Fruit fly (Drosophila melanogaster): ENCODE results near the gene CG4928.

The CG4928 gene

DNA sequence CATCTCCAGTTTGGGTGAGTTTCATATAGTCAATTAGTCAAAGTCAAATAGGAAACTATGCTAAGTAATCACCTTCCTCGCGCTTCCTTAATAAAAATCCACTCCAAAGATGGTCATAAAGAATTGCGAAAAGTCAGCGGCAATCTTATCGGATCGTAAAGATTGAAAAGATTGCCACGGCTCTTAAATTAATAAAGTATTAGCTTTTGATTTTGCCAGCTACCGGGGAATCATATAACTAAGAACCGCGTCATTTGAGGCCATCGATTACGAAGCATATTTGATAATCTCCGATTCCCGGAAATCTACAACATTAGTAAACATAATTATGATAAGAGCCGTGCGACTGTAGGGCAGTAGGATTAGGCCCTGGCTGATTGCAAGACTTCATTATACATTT is 21.4 kb downstream of the CG4928 start:
- TF ChIP-seq Mio (GFP tag; optimal IDR thresholded peaks at IDR 0.05) (no peak), HLH106 (tag; optimal IDR thresholded peaks at IDR 0.05) (no peak), CrebA (GFP tag; optimal IDR thresholded peaks at IDR 0.05; ENCODE audit: borderline replicate concordance) (no peak), Myc (optimal IDR thresholded peaks at IDR 0.05) (no peak), Dif (GFP tag; optimal IDR thresholded peaks at IDR 0.05; ENCODE audit: partially characterized antibody) (no peak), fru (GFP tag; optimal IDR thresholded peaks at IDR 0.05) (no peak), Rel (GFP tag; optimal IDR thresholded peaks at IDR 0.05) (no peak), Rel (tag; optimal IDR thresholded peaks at IDR 0.05) (no peak), sage (GFP tag; optimal IDR thresholded peaks at IDR 0.05) (no peak), lola (GFP tag; optimal IDR thresholded peaks at IDR 0.05) (no peak), Hnf4 (GFP tag; optimal IDR thresholded peaks at IDR 0.05) (no peak), Dfd (GFP tag; optimal IDR thresholded peaks at IDR 0.05) (no peak), CG32264 (GFP tag; optimal IDR thresholded peaks at IDR 0.05) (no peak), Sp1 (GFP tag; optimal IDR thresholded peaks at IDR 0.05) (no peak), Abd-B (GFP tag; optimal IDR thresholded peaks at IDR 0.05) (no peak), tai (GFP tag; optimal IDR thresholded peaks at IDR 0.05) (no peak), foxo (GFP tag; optimal IDR thresholded peaks at IDR 0.05) (no peak), Vsx2 (GFP tag; optimal IDR thresholded peaks at IDR 0.05; ENCODE audit: partially characterized antibody) (no peak)

DNA sequence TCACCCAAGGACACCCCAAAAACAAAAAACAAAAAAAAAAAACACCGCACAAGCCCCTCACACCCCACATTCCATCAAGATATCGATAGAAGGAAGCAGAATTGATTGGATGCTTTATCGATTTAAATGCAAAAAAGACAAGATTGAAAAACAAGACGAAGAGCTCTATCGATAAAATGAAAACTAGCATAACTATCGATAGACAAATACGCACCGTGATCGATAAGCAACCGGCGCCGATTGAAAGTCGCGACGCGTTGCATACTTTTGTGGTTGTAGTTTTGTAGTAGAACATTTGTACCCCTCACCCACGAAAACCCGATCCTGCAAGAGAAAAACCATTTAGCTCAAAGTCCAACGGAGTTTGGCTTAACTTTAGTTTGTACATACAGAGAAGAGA is 23.7 kb downstream of the CG4928 start:
- TF ChIP-seq GATAd (GFP tag; optimal IDR thresholded peaks at IDR 0.05), result no peak
- no peak for TF ChIP-seq HLH106 (tag; optimal IDR thresholded peaks at IDR 0.05)
- TF ChIP-seq Vsx2 (GFP tag; optimal IDR thresholded peaks at IDR 0.05; ENCODE audit: partially characterized antibody), result no peak
- TF ChIP-seq foxo (GFP tag; optimal IDR thresholded peaks at IDR 0.05), result no peak
- no peak for TF ChIP-seq psq (GFP tag; optimal IDR thresholded peaks at IDR 0.05)
- no peak for TF ChIP-seq h (GFP tag; optimal IDR thresholded peaks at IDR 0.05)
- TF ChIP-seq pan (optimal IDR thresholded peaks at IDR 0.05), result no peak
- no peak for TF ChIP-seq fru (GFP tag; optimal IDR thresholded peaks at IDR 0.05)

DNA sequence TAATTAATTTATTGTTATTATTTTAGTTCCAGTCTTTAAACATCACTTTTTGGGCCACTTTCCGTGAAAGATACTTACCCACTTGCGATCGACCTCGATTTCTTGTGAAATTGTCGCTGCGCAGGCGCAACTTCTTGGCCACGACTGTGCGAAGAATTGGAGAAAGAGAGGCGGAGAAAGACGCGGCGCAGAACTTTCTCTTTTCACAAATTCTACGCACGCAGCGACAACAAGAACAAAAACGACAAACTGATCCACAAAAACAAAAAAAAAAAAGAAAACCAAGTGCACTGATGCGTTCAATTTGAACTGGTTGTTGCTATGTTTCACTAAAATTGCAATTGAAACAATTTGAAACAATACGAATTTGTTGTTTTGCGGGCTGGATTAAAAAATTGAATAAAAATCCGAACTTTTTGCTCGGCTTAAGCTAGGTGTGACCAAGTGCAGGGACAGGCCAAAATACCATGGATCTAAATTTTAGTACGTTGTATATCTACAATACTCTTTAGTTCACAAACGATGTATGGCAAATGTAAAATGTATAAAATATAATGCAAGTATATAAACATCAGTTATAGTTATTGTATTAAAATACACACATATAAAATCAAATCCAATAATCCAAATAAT is 27.6 kb downstream of the CG4928 start, which contains the start of gene wus:
Gene wus, minus strand, starts transcription at position 448 of the 633 bp plus-strand sequence.
- TF ChIP-seq sage (GFP tag; optimal IDR thresholded peaks at IDR 0.05), result no peak
- peak; percentile 14 for TF ChIP-seq psq (GFP tag; optimal IDR thresholded peaks at IDR 0.05)
- TF ChIP-seq Myc (optimal IDR thresholded peaks at IDR 0.05), result peak; percentile 27
- no peak for TF ChIP-seq tai (GFP tag; optimal IDR thresholded peaks at IDR 0.05)
- no peak for TF ChIP-seq Abd-B (GFP tag; optimal IDR thresholded peaks at IDR 0.05)

DNA sequence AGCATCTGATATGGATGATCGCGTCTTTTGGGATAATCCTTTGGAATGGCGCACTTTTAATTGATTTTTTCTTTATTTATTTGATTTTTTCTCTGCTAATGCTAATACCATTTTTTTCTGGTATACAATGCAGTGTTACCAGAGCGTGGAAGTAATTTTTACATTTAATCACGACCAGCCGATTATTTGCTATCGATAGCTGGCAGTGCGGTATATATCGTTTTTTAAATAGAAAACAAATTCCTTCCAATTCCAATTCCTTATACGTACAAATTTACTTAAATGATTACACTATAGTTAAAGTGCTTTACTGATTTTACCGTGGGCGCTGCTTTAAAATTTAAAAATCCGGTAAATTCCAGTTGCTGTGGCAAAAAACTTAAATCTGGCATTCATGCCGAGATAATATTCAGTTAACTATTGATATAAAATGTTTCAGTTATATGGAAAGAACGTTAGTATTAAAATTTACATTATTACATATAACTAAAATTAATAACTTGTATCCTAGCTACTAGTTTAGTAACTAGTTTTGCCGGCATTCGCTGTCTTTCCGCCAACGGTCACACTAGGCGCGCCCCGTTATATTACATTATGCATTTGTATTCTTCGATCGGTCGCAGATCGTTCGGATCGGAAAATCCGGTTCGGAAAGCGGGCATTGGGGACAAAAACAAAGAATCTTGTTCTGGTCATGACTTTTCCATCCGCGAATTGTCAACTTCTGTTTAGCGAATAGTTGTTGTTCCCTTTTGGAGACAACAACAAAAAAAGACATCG is 29.9 kb downstream of the CG4928 start, which contains the start of the genes CG13001 and RhoGAP15B:
Gene CG13001, minus strand, starts transcription at position 137 of the 780 bp plus-strand sequence.
Gene RhoGAP15B, plus strand, starts transcription at position 556 of the 780 bp plus-strand sequence.
- TF ChIP-seq rgr (GFP tag; optimal IDR thresholded peaks at IDR 0.05) (peak; percentile 6), Sp1 (GFP tag; optimal IDR thresholded peaks at IDR 0.05) (peak; percentile 4), foxo (GFP tag; optimal IDR thresholded peaks at IDR 0.05) (peak in 1 of 2 experiments; percentile 3), dmrt93B (GFP tag; optimal IDR thresholded peaks at IDR 0.05) (no peak), Hnf4 (GFP tag; optimal IDR thresholded peaks at IDR 0.05) (no peak), lola (GFP tag; optimal IDR thresholded peaks at IDR 0.05) (no peak), Myc (optimal IDR thresholded peaks at IDR 0.05) (no peak), usp (GFP tag; optimal IDR thresholded peaks at IDR 0.05) (no peak), CG32264 (GFP tag; optimal IDR thresholded peaks at IDR 0.05) (no peak), brk (GFP tag; optimal IDR thresholded peaks at IDR 0.05) (no peak), HLH106 (tag; optimal IDR thresholded peaks at IDR 0.05) (no peak)

DNA sequence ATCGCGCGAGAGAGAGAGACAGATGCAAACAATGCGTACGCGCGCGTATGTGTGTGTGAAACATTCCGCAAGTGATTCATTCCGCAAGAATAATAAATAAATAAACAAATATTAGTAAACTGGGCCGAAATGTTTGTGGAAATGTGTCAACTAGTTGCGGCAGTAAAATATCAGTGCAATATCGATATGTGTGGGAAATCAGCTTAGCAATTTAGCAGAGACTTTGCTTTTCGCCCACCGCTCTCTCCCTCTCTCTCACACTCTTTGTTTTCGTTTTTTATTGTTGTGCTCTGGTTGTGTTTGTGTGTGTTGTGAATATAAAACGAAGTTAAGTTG is 30.5 kb downstream of the CG4928 start:
- no peak for TF ChIP-seq rgr (GFP tag; optimal IDR thresholded peaks at IDR 0.05)
- peak; percentile 20 for TF ChIP-seq Jra (GFP tag; optimal IDR thresholded peaks at IDR 0.05)
- peak; percentile 10 for TF ChIP-seq brk (GFP tag; optimal IDR thresholded peaks at IDR 0.05)
- peak; percentile 35 for TF ChIP-seq h (GFP tag; optimal IDR thresholded peaks at IDR 0.05)

DNA sequence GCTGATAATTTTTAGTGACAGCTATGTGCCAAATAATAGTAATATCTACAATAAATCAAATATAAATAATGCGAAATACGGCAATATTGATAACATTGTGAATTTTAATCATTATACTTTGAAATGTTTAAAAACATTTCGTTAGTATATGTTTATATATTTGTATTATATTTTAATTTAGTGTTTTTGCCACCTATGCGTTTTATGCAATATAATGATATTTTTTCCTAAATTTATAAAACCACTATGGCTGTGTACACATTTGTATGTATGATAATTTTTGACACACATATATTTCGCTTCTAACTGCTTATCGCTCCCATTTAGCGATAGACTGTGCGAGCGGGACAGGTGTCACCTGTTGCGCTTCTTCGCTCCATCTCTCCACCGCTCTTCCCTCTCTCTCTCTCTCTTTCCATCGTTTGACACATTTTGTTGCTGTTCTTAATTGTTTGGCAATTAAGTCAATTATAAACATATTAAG is 31.1 kb downstream of the CG4928 start:
- TF ChIP-seq lola (GFP tag; optimal IDR thresholded peaks at IDR 0.05), result no peak
- TF ChIP-seq N (GFP tag; optimal IDR thresholded peaks at IDR 0.05), result no peak
- no peak for TF ChIP-seq sage (GFP tag; optimal IDR thresholded peaks at IDR 0.05)
- TF ChIP-seq HLH106 (tag; optimal IDR thresholded peaks at IDR 0.05), result peak; percentile 49
- TF ChIP-seq Rel (GFP tag; optimal IDR thresholded peaks at IDR 0.05), result no peak
- TF ChIP-seq Rel (tag; optimal IDR thresholded peaks at IDR 0.05), result no peak
- peak; percentile 45 for TF ChIP-seq rgr (GFP tag; optimal IDR thresholded peaks at IDR 0.05)
- no peak for TF ChIP-seq Dfd (GFP tag; optimal IDR thresholded peaks at IDR 0.05)
- peak; percentile 12 for TF ChIP-seq fru (GFP tag; optimal IDR thresholded peaks at IDR 0.05)
- TF ChIP-seq br (GFP tag; optimal IDR thresholded peaks at IDR 0.05), result no peak
- TF ChIP-seq Hr83 (GFP tag; optimal IDR thresholded peaks at IDR 0.05; ENCODE audit: poor library complexity, severe bottlenecking), result no peak
- TF ChIP-seq tai (GFP tag; optimal IDR thresholded peaks at IDR 0.05), result no peak
- TF ChIP-seq Sp1 (GFP tag; optimal IDR thresholded peaks at IDR 0.05), result peak; percentile 50
- peak in 1 of 2 experiments; percentile 52 for TF ChIP-seq foxo (GFP tag; optimal IDR thresholded peaks at IDR 0.05)
- no peak for TF ChIP-seq CrebA (GFP tag; optimal IDR thresholded peaks at IDR 0.05; ENCODE audit: borderline replicate concordance)
- TF ChIP-seq dl (GFP tag; optimal IDR thresholded peaks at IDR 0.05; ENCODE audit: insufficient read depth in 1 of 2, partially characterized antibody in 2 of 2), result no peak
- no peak for TF ChIP-seq Hnf4 (GFP tag; optimal IDR thresholded peaks at IDR 0.05)
- no peak for TF ChIP-seq Dif (GFP tag; optimal IDR thresholded peaks at IDR 0.05; ENCODE audit: partially characterized antibody)
- TF ChIP-seq sv (GFP tag; optimal IDR thresholded peaks at IDR 0.05), result no peak
- no peak for TF ChIP-seq jim (GFP tag; optimal IDR thresholded peaks at IDR 0.05)
- TF ChIP-seq psq (GFP tag; optimal IDR thresholded peaks at IDR 0.05), result peak; percentile 4
- no peak for TF ChIP-seq Abd-B (GFP tag; optimal IDR thresholded peaks at IDR 0.05)
